Fruit fly (Drosophila melanogaster) whole organism, prepupa: ENCODE results near the gene CG2930.

Source experiments
- Blimp-1 ChIP-seq: fragments of 200-800 bp; sonication (Bioruptor generic); optimal IDR thresholded peaks from 3 replicates; lab custom pipeline; 2017; ENCODE audit warnings: missing biosample characterization, missing genetic modification characterization, mild to moderate bottlenecking, moderate library complexity, missing genetic modification reagents
- CG10631 ChIP-seq: fragments of 200-800 bp; sonication (Bioruptor generic); optimal IDR thresholded peaks from 2 replicates; lab custom pipeline; 2016; ENCODE audit warnings: missing biosample characterization, missing genetic modification characterization
- CG10669 ChIP-seq: fragments of 200-800 bp; sonication (Bioruptor generic); optimal IDR thresholded peaks from 3 replicates; lab custom pipeline; 2018; ENCODE audit warnings: missing biosample characterization, mild to moderate bottlenecking, missing genetic modification characterization, moderate library complexity
- CG11294 ChIP-seq: fragments of 200-800 bp; sonication (Bioruptor generic); IDR thresholded peaks from 2 replicates; pipeline ENCODE4 v1.3.6; 2022; ENCODE audit warnings: missing biosample characterization, missing genetic modification characterization
- CG11762 ChIP-seq: fragments of 200-800 bp; sonication (Bioruptor generic); optimal IDR thresholded peaks from 3 replicates; lab custom pipeline; 2016; ENCODE audit warnings: missing biosample characterization, missing genetic modification characterization; ENCODE audit not compliant: insufficient read depth
- CG11902 ChIP-seq: fragments of 200-800 bp; sonication (Bioruptor generic); optimal IDR thresholded peaks from 3 replicates; lab custom pipeline; 2016; ENCODE audit warnings: missing biosample characterization, missing genetic modification characterization
- CG15336 ChIP-seq: fragments of 200-800 bp; sonication (Bioruptor generic); IDR thresholded peaks from 2 replicates; pipeline ENCODE4 v1.3.6; 2022; ENCODE audit warnings: missing biosample characterization, missing genetic modification characterization
- CG1621 ChIP-seq: fragments of 200-800 bp; sonication (Bioruptor generic); optimal IDR thresholded peaks from 3 replicates; lab custom pipeline; 2018; ENCODE audit warnings: missing biosample characterization, mild to moderate bottlenecking, missing genetic modification characterization
- CG16779 ChIP-seq: fragments of 200-800 bp; sonication (Bioruptor generic); optimal IDR thresholded peaks from 3 replicates; lab custom pipeline; 2017; ENCODE audit warnings: missing biosample characterization, mild to moderate bottlenecking, missing genetic modification characterization
- CG3032 ChIP-seq: fragments of 200-800 bp; optimal IDR thresholded peaks from 2 replicates; lab custom pipeline; 2019; ENCODE audit warnings: missing biosample characterization, mild to moderate bottlenecking, missing genetic modification characterization, moderate library complexity
- CG31627 ChIP-seq: fragments of 200-800 bp; sonication (Bioruptor generic); optimal IDR thresholded peaks from 3 replicates; lab custom pipeline; 2016; ENCODE audit warnings: missing biosample characterization, missing genetic modification characterization
- CG32006 ChIP-seq: fragments of 200-800 bp; sonication (Bioruptor generic); optimal IDR thresholded peaks from 3 replicates; lab custom pipeline; 2017; ENCODE audit warnings: missing biosample characterization, mild to moderate bottlenecking, missing genetic modification characterization
- CG34406 ChIP-seq: fragments of 200-800 bp; sonication (Bioruptor generic); optimal IDR thresholded peaks from 3 replicates; lab custom pipeline; 2016; ENCODE audit warnings: missing biosample characterization, missing genetic modification characterization
- CG3919 ChIP-seq: fragments of 200-800 bp; sonication (Bioruptor generic); optimal IDR thresholded peaks from 3 replicates; lab custom pipeline; 2016; ENCODE audit warnings: missing biosample characterization, missing genetic modification characterization
- CG4318 ChIP-seq: fragments of 200-800 bp; sonication (Bioruptor generic); optimal IDR thresholded peaks from 3 replicates; lab custom pipeline; 2017; ENCODE audit warnings: missing biosample characterization, mild to moderate bottlenecking, missing genetic modification characterization
- CG6163 ChIP-seq: fragments of 200-800 bp; sonication (Bioruptor generic); IDR thresholded peaks from 3 replicates; pipeline ENCODE4 v1.3.6; 2022; ENCODE audit warnings: missing biosample characterization, missing genetic modification characterization
- CG6276 ChIP-seq: fragments of 200-800 bp; sonication (Bioruptor generic); optimal IDR thresholded peaks from 2 replicates; lab custom pipeline; 2017; ENCODE audit warnings: missing biosample characterization, mild to moderate bottlenecking, missing genetic modification characterization
- CG6808 ChIP-seq: fragments of 200-800 bp; sonication (Bioruptor generic); optimal IDR thresholded peaks from 3 replicates; lab custom pipeline; 2017; ENCODE audit warnings: missing biosample characterization, missing genetic modification characterization, mild to moderate bottlenecking, moderate library complexity, missing genetic modification reagents
- CG6854 ChIP-seq: fragments of 200-800 bp; sonication (Bioruptor generic); optimal IDR thresholded peaks from 2 replicates; lab custom pipeline; 2017; ENCODE audit warnings: missing biosample characterization, mild to moderate bottlenecking, missing genetic modification characterization
- CG7368 ChIP-seq: fragments of 200-800 bp; sonication (Bioruptor generic); optimal IDR thresholded peaks from 3 replicates; lab custom pipeline; 2016; ENCODE audit warnings: missing biosample characterization, missing genetic modification characterization
- CG8119 ChIP-seq: fragments of 200-800 bp; sonication (Bioruptor generic); IDR thresholded peaks from 3 replicates; pipeline ENCODE4 v1.3.6; 2022; ENCODE audit warnings: missing biosample characterization, missing genetic modification characterization
- CG8319 ChIP-seq: fragments of 200-800 bp; sonication (Bioruptor generic); optimal IDR thresholded peaks from 3 replicates; lab custom pipeline; 2016; ENCODE audit warnings: missing biosample characterization, missing genetic modification characterization
- CG9139 ChIP-seq: fragments of 200-800 bp; sonication (Bioruptor generic); optimal IDR thresholded peaks from 3 replicates; lab custom pipeline; 2017; ENCODE audit warnings: missing biosample characterization, mild to moderate bottlenecking, missing genetic modification characterization
- Eip75B ChIP-seq: fragments of 200-800 bp; sonication (Bioruptor generic); optimal IDR thresholded peaks from 3 replicates; lab custom pipeline; 2016; ENCODE audit warnings: missing biosample characterization, missing genetic modification characterization
- Eip78C ChIP-seq: fragments of 200-800 bp; sonication (Bioruptor generic); peaks from one replicate; lab custom pipeline; 2016; ENCODE audit warnings: missing biosample characterization, missing genetic modification characterization
- Eip93F ChIP-seq: fragments of 200-800 bp; sonication (Bioruptor generic); optimal IDR thresholded peaks from 2 replicates; lab custom pipeline; 2016; ENCODE audit warnings: missing biosample characterization, mild to moderate bottlenecking, missing genetic modification characterization
- Ets21C ChIP-seq: fragments of 200-800 bp; sonication (Bioruptor generic); optimal IDR thresholded peaks from 3 replicates; lab custom pipeline; 2016; ENCODE audit warnings: missing biosample characterization, missing genetic modification characterization
- Ets96B ChIP-seq: fragments of 200-800 bp; optimal IDR thresholded peaks from 2 replicates; lab custom pipeline; 2019; ENCODE audit warnings: missing biosample characterization, mild to moderate bottlenecking, missing genetic modification characterization, moderate library complexity
- Gug ChIP-seq: fragments of 200-800 bp; sonication (Bioruptor generic); IDR thresholded peaks from 2 replicates; pipeline ENCODE4 v1.3.6; 2022; ENCODE audit warnings: missing biosample characterization, missing genetic modification characterization
- Hr38 ChIP-seq: sonication (Bioruptor generic); optimal IDR thresholded peaks from 2 replicates; lab custom pipeline; 2016; ENCODE audit warnings: missing biosample characterization, missing genetic modification characterization
- Hr39 ChIP-seq: fragments of 200-800 bp; sonication (Bioruptor generic); optimal IDR thresholded peaks from 2 replicates; lab custom pipeline; 2016; ENCODE audit warnings: missing biosample characterization, missing genetic modification characterization
- Lpt ChIP-seq: fragments of 200-800 bp; sonication (Bioruptor generic); optimal IDR thresholded peaks from 3 replicates; lab custom pipeline; 2016; ENCODE audit warnings: missing biosample characterization, missing genetic modification characterization
- OdsH ChIP-seq: fragments of 200-800 bp; sonication (Bioruptor generic); optimal IDR thresholded peaks from 3 replicates; lab custom pipeline; 2016; ENCODE audit warnings: missing biosample characterization, missing genetic modification characterization
- Sox14 ChIP-seq: fragments of 200-800 bp; sonication (Bioruptor generic); optimal IDR thresholded peaks from 3 replicates; lab custom pipeline; 2016; ENCODE audit warnings: missing biosample characterization, missing genetic modification characterization
- Sox15 ChIP-seq: fragments of 200-800 bp; sonication (Bioruptor generic); optimal IDR thresholded peaks from 3 replicates; lab custom pipeline; 2016; ENCODE audit warnings: missing biosample characterization, missing genetic modification characterization
- achi ChIP-seq: fragments of 200-800 bp; sonication (Bioruptor generic); optimal IDR thresholded peaks from 3 replicates; lab custom pipeline; 2016; ENCODE audit warnings: missing biosample characterization, missing genetic modification characterization
- acj6 ChIP-seq: fragments of 200-800 bp; sonication (Bioruptor generic); optimal IDR thresholded peaks from 3 replicates; lab custom pipeline; 2016; ENCODE audit warnings: missing biosample characterization, missing genetic modification characterization
- cyc ChIP-seq: fragments of 200-800 bp; sonication (Bioruptor generic); optimal IDR thresholded peaks from 3 replicates; lab custom pipeline; 2016; ENCODE audit warnings: missing biosample characterization, missing genetic modification characterization
- dac ChIP-seq: fragments of 200-800 bp; sonication (Bioruptor generic); optimal IDR thresholded peaks from 2 replicates; lab custom pipeline; 2017; ENCODE audit warnings: missing biosample characterization, mild to moderate bottlenecking, missing genetic modification characterization
- eg ChIP-seq: fragments of 200-800 bp; sonication (Bioruptor generic); IDR thresholded peaks from 3 replicates; pipeline ENCODE4 v1.3.6; 2022; ENCODE audit warnings: missing biosample characterization, missing genetic modification characterization
- esn ChIP-seq: fragments of 200-800 bp; sonication (Bioruptor generic); optimal IDR thresholded peaks from 2 replicates; lab custom pipeline; 2016; ENCODE audit warnings: missing biosample characterization, mild to moderate bottlenecking, missing genetic modification characterization, moderate library complexity
- fd59A ChIP-seq: fragments of 200-800 bp; sonication (Bioruptor generic); optimal IDR thresholded peaks from 2 replicates; lab custom pipeline; 2017; ENCODE audit warnings: missing biosample characterization, mild to moderate bottlenecking, missing genetic modification characterization, missing genetic modification reagents
- fd85E ChIP-seq: fragments of 200-800 bp; sonication (Bioruptor generic); optimal IDR thresholded peaks from 3 replicates; lab custom pipeline; 2016; ENCODE audit warnings: missing biosample characterization, missing genetic modification characterization
- fkh ChIP-seq: fragments of 200-800 bp; sonication (Bioruptor generic); optimal IDR thresholded peaks from 3 replicates; lab custom pipeline; 2017; ENCODE audit warnings: missing biosample characterization, mild to moderate bottlenecking, missing genetic modification characterization, moderate library complexity
- lz ChIP-seq: fragments of 200-800 bp; sonication (Bioruptor generic); optimal IDR thresholded peaks from 3 replicates; lab custom pipeline; 2016; ENCODE audit warnings: missing biosample characterization, missing genetic modification characterization
- net ChIP-seq: fragments of 200-800 bp; sonication (Bioruptor generic); optimal IDR thresholded peaks from 3 replicates; lab custom pipeline; 2016; ENCODE audit warnings: missing biosample characterization, missing genetic modification characterization
- salr ChIP-seq, 2 experiments: fragments of 200-800 bp; sonication (Bioruptor generic); optimal IDR thresholded peaks; 3 replicates each; lab custom pipeline; 2016 to 2018; ENCODE audit warnings: missing biosample characterization in 2 of 2, missing genetic modification characterization in 2 of 2, mild to moderate bottlenecking in 1 of 2
- spab ChIP-seq: fragments of 200-800 bp; sonication (Bioruptor generic); optimal IDR thresholded peaks from 2 replicates; lab custom pipeline; 2017; ENCODE audit warnings: missing biosample characterization, mild to moderate bottlenecking, missing genetic modification characterization, missing genetic modification reagents
- ss ChIP-seq, 2 experiments: fragments of 200-800 bp; sonication (Bioruptor generic); optimal IDR thresholded peaks; 2 replicates in 1 of 2; 3 replicates in 1 of 2; lab custom pipeline; 2017 to 2018; ENCODE audit warnings: mild to moderate bottlenecking in 2 of 2, missing biosample characterization in 2 of 2, missing genetic modification characterization in 2 of 2, moderate library complexity in 1 of 2
- topi ChIP-seq: fragments of 200-800 bp; sonication (Bioruptor generic); optimal IDR thresholded peaks from 3 replicates; lab custom pipeline; 2016; ENCODE audit warnings: missing biosample characterization, missing genetic modification characterization
- vri ChIP-seq: fragments of 200-800 bp; sonication (Bioruptor generic); optimal IDR thresholded peaks from 3 replicates; lab custom pipeline; 2016; ENCODE audit warnings: missing biosample characterization, mild to moderate bottlenecking, missing genetic modification characterization

CG2930 gene

DNA sequence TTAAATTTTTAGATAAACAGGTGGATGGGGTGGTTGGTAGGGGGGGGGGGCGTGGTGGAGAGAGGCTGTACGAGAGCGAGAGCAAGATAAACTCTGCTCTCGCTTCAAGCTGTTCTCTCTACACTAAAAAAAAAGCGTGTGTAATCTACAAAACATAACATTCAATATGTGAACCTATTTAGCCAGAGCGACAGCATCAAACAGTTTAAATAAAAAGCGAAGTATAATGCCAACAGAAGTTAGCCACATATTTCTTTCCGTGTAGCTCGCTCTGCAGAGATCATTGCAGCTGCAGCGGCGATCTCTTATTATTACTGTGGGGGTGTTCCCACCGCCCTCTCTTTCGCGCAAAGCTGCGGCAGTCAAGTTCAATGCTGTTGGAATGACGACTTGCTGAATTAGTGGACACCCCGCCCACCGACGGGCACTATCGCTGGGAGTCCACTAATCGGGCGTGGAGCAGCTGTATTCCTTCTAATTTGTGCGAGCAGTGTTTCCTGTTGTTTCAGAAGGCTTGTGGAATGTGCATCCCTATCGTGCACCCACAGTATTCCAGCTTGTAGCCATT lies at the start of gene CG2930:
Gene CG2930 (plus strand): TSS at position 518 of the 568 bp plus-strand sequence.
- TF ChIP-seq CG6276 (GFP tag; lab: Kevin White, UChicago) (peak; percentile 89), CG6854 (GFP tag; lab: Kevin White, UChicago) (peak; percentile 89), cyc (GFP tag; lab: Kevin White, UChicago) (peak; percentile 97), spab (GFP tag; lab: Kevin White, UChicago) (peak; percentile 94), CG11902 (peak; percentile 97), CG9139 (GFP tag; lab: Kevin White, UChicago) (peak; percentile 92), CG11762 (peak; percentile 92), CG8319 (GFP tag; lab: Kevin White, UChicago) (peak; percentile 95), lz (GFP tag; lab: Kevin White, UChicago) (peak; percentile 97), acj6 (GFP tag; lab: Kevin White, UChicago) (peak; percentile 97), CG8119 (GFP tag; lab: Robert Waterston, UW) (peak; percentile 93), CG6808 (peak; percentile 94), OdsH (GFP tag; lab: Kevin White, UChicago) (peak; percentile 97), CG10669 (GFP tag; lab: Kevin White, UChicago) (peak; percentile 98), CG31627 (GFP tag; lab: Kevin White, UChicago) (peak; percentile 97), Lpt (GFP tag; lab: Kevin White, UChicago) (peak; percentile 92), CG3032 (tag; lab: Kevin White, UChicago) (peak; percentile 95), fd59A (GFP tag; lab: Kevin White, UChicago) (peak; percentile 97), fd85E (GFP tag; lab: Kevin White, UChicago) (peak; percentile 90), Eip93F (GFP tag; lab: Kevin White, UChicago) (peak; percentile 86), CG4318 (GFP tag; lab: Kevin White, UChicago) (peak; percentile 90), CG34406 (GFP tag; lab: Kevin White, UChicago) (peak; percentile 96), vri (peak; percentile 85), achi (GFP tag; lab: Kevin White, UChicago) (peak; percentile 95), fkh (GFP tag; lab: Kevin White, UChicago) (no peak), CG16779 (tag; lab: Kevin White, UChicago) (peak; percentile 92), CG1621 (tag; lab: Kevin White, UChicago) (peak; percentile 97), Sox14 (GFP tag; lab: Kevin White, UChicago) (peak; percentile 96), net (peak; percentile 96), salr (GFP tag; optimal IDR thresholded peaks at IDR 0.05; lab: Kevin White, UChicago) (peak; percentile 89 to 98), Ets21C (peak; percentile 93), CG6163 (GFP tag; lab: Robert Waterston, UW) (peak; percentile 99), Eip75B (GFP tag; lab: Kevin White, UChicago) (peak; percentile 95), esn (GFP tag; lab: Kevin White, UChicago) (peak; percentile 95), Gug (peak; percentile 97), eg (GFP tag; lab: Robert Waterston, UW) (peak; percentile 98), CG3919 (peak; percentile 98), CG32006 (GFP tag; lab: Kevin White, UChicago) (peak; percentile 96), Sox15 (GFP tag; lab: Kevin White, UChicago) (peak; percentile 97), ss (GFP tag; optimal IDR thresholded peaks at IDR 0.05; lab: Kevin White, UChicago) (peak; percentile 95 to 97), CG11294 (GFP tag; lab: Robert Waterston, UW) (peak; percentile 94), topi (GFP tag; lab: Kevin White, UChicago) (peak; percentile 97), Blimp-1 (GFP tag; lab: Kevin White, UChicago) (peak; percentile 80), dac (peak; percentile 89), CG15336 (peak; percentile 94), CG10631 (GFP tag; lab: Kevin White, UChicago) (peak; percentile 96), CG7368 (GFP tag; lab: Kevin White, UChicago) (peak; percentile 98), Hr39 (peak; percentile 96), Eip78C (peak; percentile 99), Hr38 (GFP tag; lab: Kevin White, UChicago) (no peak), Ets96B (tag; lab: Kevin White, UChicago) (peak; percentile 94)
